Fruit fly (Drosophila melanogaster) whole organism, embryonic: ENCODE results near the gene CG31675.
A peak's percentile ranks its signal among the peaks of the same experiment; 100 is the strongest.

Source experiments
- Abd-B ChIP-seq: fragments of 200-800 bp; sonication (Bioruptor generic); optimal IDR thresholded peaks from 2 replicates; lab custom pipeline; 2018; ENCODE audit warnings: missing biosample characterization, mild to moderate bottlenecking, missing genetic modification characterization, moderate library complexity
- Bgb ChIP-seq: fragments of 200-800 bp; sonication (Bioruptor generic); IDR thresholded peaks from 2 replicates; pipeline ENCODE4 v1.3.6; 2022; ENCODE audit warnings: missing biosample characterization, missing genetic modification characterization; ENCODE audit not compliant: partially characterized antibody
- Blimp-1 ChIP-seq: fragments of 200-800 bp; sonication (Bioruptor generic); optimal IDR thresholded peaks from 3 replicates; lab custom pipeline; 2018; ENCODE audit warnings: missing biosample characterization, missing genetic modification characterization, mild to moderate bottlenecking, moderate library complexity, missing genetic modification reagents
- CG1024 ChIP-seq: fragments of 200-800 bp; sonication (Bioruptor generic); IDR thresholded peaks from 2 replicates; pipeline ENCODE4 v1.3.6; 2022; ENCODE audit warnings: missing biosample characterization, missing genetic modification characterization
- CG10366 ChIP-seq: fragments of 200-800 bp; sonication (Bioruptor generic); IDR thresholded peaks from 2 replicates; pipeline ENCODE4 v1.3.6; 2022; ENCODE audit warnings: missing biosample characterization, missing genetic modification characterization
- CG12071 ChIP-seq: fragments of 200-800 bp; sonication (Bioruptor generic); optimal IDR thresholded peaks from 3 replicates; lab custom pipeline; 2018; ENCODE audit warnings: missing biosample characterization, mild to moderate bottlenecking, missing genetic modification characterization
- CG12659 ChIP-seq: fragments of 200-800 bp; sonication (Bioruptor generic); optimal IDR thresholded peaks from 3 replicates; lab custom pipeline; 2017; ENCODE audit warnings: mild to moderate bottlenecking, missing biosample characterization, missing genetic modification reagents, missing genetic modification characterization
- CG14441 ChIP-seq: fragments of 200-800 bp; sonication (Bioruptor generic); IDR thresholded peaks from 2 replicates; pipeline ENCODE4 v1.3.6; 2022; ENCODE audit warnings: missing biosample characterization, missing genetic modification characterization
- CG15696 ChIP-seq: fragments of 200-800 bp; sonication (Bioruptor generic); optimal IDR thresholded peaks from 2 replicates; lab custom pipeline; 2019; ENCODE audit warnings: missing biosample characterization, mild to moderate bottlenecking, missing genetic modification characterization, moderate library complexity
- CG1603 ChIP-seq: fragments of 200-800 bp; sonication (Bioruptor generic); optimal IDR thresholded peaks from 2 replicates; lab custom pipeline; 2019; ENCODE audit warnings: missing biosample characterization, mild to moderate bottlenecking, missing genetic modification characterization, moderate library complexity
- CG16815 ChIP-seq: fragments of 200-800 bp; sonication (Bioruptor generic); optimal IDR thresholded peaks from 3 replicates; lab custom pipeline; 2017; ENCODE audit warnings: missing biosample characterization, mild to moderate bottlenecking, missing genetic modification characterization
- CG18599 ChIP-seq: fragments of 200-800 bp; sonication (Bioruptor generic); optimal IDR thresholded peaks from 3 replicates; lab custom pipeline; 2017; ENCODE audit warnings: missing biosample characterization, missing genetic modification characterization, mild to moderate bottlenecking, moderate library complexity, missing genetic modification reagents
- CG2129 ChIP-seq: fragments of 200-800 bp; sonication (Bioruptor generic); IDR thresholded peaks from 2 replicates; pipeline ENCODE4 v1.3.6; 2022; ENCODE audit warnings: missing biosample characterization, missing genetic modification characterization; ENCODE audit not compliant: partially characterized antibody
- CG32772 ChIP-seq: fragments of 200-800 bp; sonication (Bioruptor generic); IDR thresholded peaks from 2 replicates; pipeline ENCODE4 v1.3.6; 2022; ENCODE audit warnings: missing biosample characterization, missing genetic modification characterization
- CG4282 ChIP-seq: fragments of 200-800 bp; sonication (Bioruptor generic); optimal IDR thresholded peaks from 2 replicates; lab custom pipeline; 2016; ENCODE audit warnings: missing biosample characterization, missing genetic modification characterization
- CG4328 ChIP-seq: fragments of 200-800 bp; sonication (Bioruptor generic); optimal IDR thresholded peaks from 3 replicates; lab custom pipeline; 2017; ENCODE audit warnings: missing biosample characterization, missing genetic modification reagents, missing genetic modification characterization
- CG43689 ChIP-seq: fragments of 200-800 bp; sonication (Bioruptor generic); IDR thresholded peaks from 2 replicates; pipeline ENCODE4 v1.3.6; 2022; ENCODE audit warnings: missing biosample characterization, missing genetic modification characterization
- CG9727 ChIP-seq: fragments of 200-800 bp; sonication (Bioruptor generic); optimal IDR thresholded peaks from 3 replicates; lab custom pipeline; 2017; ENCODE audit warnings: missing biosample characterization, mild to moderate bottlenecking, missing genetic modification characterization
- CG9797 ChIP-seq: fragments of 200-800 bp; sonication (Bioruptor generic); optimal IDR thresholded peaks from 3 replicates; lab custom pipeline; 2018; ENCODE audit warnings: missing biosample characterization, mild to moderate bottlenecking, missing genetic modification characterization
- CG9932 ChIP-seq: fragments of 200-800 bp; sonication (Bioruptor generic); IDR thresholded peaks from 2 replicates; pipeline ENCODE4 v1.3.6; 2022; ENCODE audit warnings: missing biosample characterization, missing genetic modification characterization
- D19A ChIP-seq: fragments of 200-800 bp; optimal IDR thresholded peaks from 3 replicates; lab custom pipeline; 2019; ENCODE audit warnings: missing biosample characterization, mild to moderate bottlenecking, missing genetic modification characterization, moderate library complexity
- Dbx ChIP-seq: fragments of 200-800 bp; sonication (Bioruptor generic); IDR thresholded peaks from 3 replicates; pipeline ENCODE4 v1.3.6; 2022; ENCODE audit warnings: missing biosample characterization, missing genetic modification characterization
- E2f2 ChIP-seq: fragments of 200-800 bp; sonication (Bioruptor generic); IDR thresholded peaks from 2 replicates; pipeline ENCODE4 v1.3.6; 2022; ENCODE audit warnings: missing biosample characterization, missing genetic modification characterization
- Hr78 ChIP-seq, 2 experiments: fragments of 200-800 bp in 1 of 2; fragments of >200 bp in 1 of 2; sonication (Bioruptor generic) in 1 of 2; optimal IDR thresholded peaks; 2 replicates each; lab custom pipeline; 2017 to 2019; ENCODE audit warnings: missing biosample characterization in 2 of 2, missing genetic modification characterization in 2 of 2, mild to moderate bottlenecking in 1 of 2, moderate library complexity in 1 of 2
- Hsf ChIP-seq: fragments of 200-800 bp; sonication (Bioruptor generic); optimal IDR thresholded peaks from 3 replicates; lab custom pipeline; 2016; ENCODE audit warnings: missing biosample characterization, missing genetic modification characterization
- Lpt ChIP-seq: fragments of >200 bp; optimal IDR thresholded peaks from 2 replicates; lab custom pipeline; 2018; ENCODE audit warnings: missing biosample characterization, missing genetic modification characterization
- Mrtf ChIP-seq: fragments of 200-800 bp; sonication (Bioruptor generic); IDR thresholded peaks from 3 replicates; pipeline ENCODE4 v1.3.6; 2022; ENCODE audit warnings: missing biosample characterization, missing genetic modification characterization
- Myb ChIP-seq: fragments of 200-800 bp; sonication (Bioruptor generic); optimal IDR thresholded peaks from 2 replicates; lab custom pipeline; 2016; ENCODE audit warnings: missing biosample characterization, missing genetic modification characterization
- NFAT ChIP-seq: fragments of 200-800 bp; sonication (Bioruptor generic); IDR thresholded peaks from 2 replicates; pipeline ENCODE4 v1.3.6; 2022; ENCODE audit warnings: missing biosample characterization, missing genetic modification characterization
- NK7.1 ChIP-seq: fragments of 200-800 bp; sonication (Bioruptor generic); optimal IDR thresholded peaks from 3 replicates; lab custom pipeline; 2016; ENCODE audit warnings: missing biosample characterization, missing genetic modification characterization
- Neu2 ChIP-seq: fragments of 200-800 bp; sonication (Bioruptor generic); optimal IDR thresholded peaks from 3 replicates; lab custom pipeline; 2016; ENCODE audit warnings: missing biosample characterization, missing genetic modification characterization, borderline replicate concordance
- Optix ChIP-seq: fragments of 200-800 bp; sonication (Bioruptor generic); IDR thresholded peaks from 3 replicates; pipeline ENCODE4 v1.3.6; 2022; ENCODE audit warnings: missing biosample characterization, missing genetic modification characterization
- Poxn ChIP-seq: fragments of 200-800 bp; sonication (Bioruptor generic); IDR thresholded peaks from 2 replicates; pipeline ENCODE4 v1.3.6; 2022; ENCODE audit warnings: missing biosample characterization, missing genetic modification characterization
- Ptx1 ChIP-seq: fragments of 200-800 bp; sonication (Bioruptor generic); IDR thresholded peaks from 2 replicates; pipeline ENCODE4 v1.3.6; 2022; ENCODE audit warnings: missing biosample characterization, missing genetic modification characterization
- Side ChIP-seq: fragments of 200-800 bp; sonication (Bioruptor generic); optimal IDR thresholded peaks from 2 replicates; lab custom pipeline; 2016; ENCODE audit warnings: missing biosample characterization, missing genetic modification characterization
- Stat92E ChIP-seq, 3 experiments: fragments of >200 bp in 2 of 3; fragments of 200-800 bp in 1 of 3; sonication (Bioruptor generic) in 1 of 3; optimal IDR thresholded peaks; 2 replicates each; lab custom pipeline; 2017 to 2019; ENCODE audit warnings: missing biosample characterization in 3 of 3, missing genetic modification characterization in 3 of 3, mild to moderate bottlenecking in 1 of 3, moderate library complexity in 1 of 3
- bbx ChIP-seq: fragments of 200-800 bp; sonication (Bioruptor generic); IDR thresholded peaks from 2 replicates; pipeline ENCODE4 v1.3.6; 2022; ENCODE audit warnings: missing biosample characterization, missing genetic modification characterization; ENCODE audit not compliant: partially characterized antibody
- cad ChIP-seq: fragments of >200 bp; optimal IDR thresholded peaks from 2 replicates; lab custom pipeline; 2017; ENCODE audit warnings: missing biosample characterization, missing genetic modification characterization
- cg ChIP-seq: fragments of 200-800 bp; sonication (Bioruptor generic); optimal IDR thresholded peaks from 3 replicates; lab custom pipeline; 2019; ENCODE audit warnings: missing biosample characterization, mild to moderate bottlenecking, missing genetic modification characterization, moderate library complexity
- ci ChIP-seq: fragments of 200-800 bp; sonication (Bioruptor generic); IDR thresholded peaks from 3 replicates; pipeline ENCODE4 v1.3.6; 2022; ENCODE audit warnings: missing biosample characterization, missing genetic modification characterization
- fd96Cb ChIP-seq: fragments of 200-800 bp; sonication (Bioruptor generic); optimal IDR thresholded peaks from 2 replicates; lab custom pipeline; 2018; ENCODE audit warnings: missing biosample characterization, mild to moderate bottlenecking, missing genetic modification characterization, moderate library complexity
- gt ChIP-seq: fragments of 200-800 bp; sonication (Bioruptor generic); IDR thresholded peaks from 2 replicates; pipeline ENCODE4 v1.3.6; 2022; ENCODE audit warnings: missing biosample characterization, missing genetic modification characterization
- ham ChIP-seq: fragments of 200-800 bp; sonication (Bioruptor generic); IDR thresholded peaks from 2 replicates; pipeline ENCODE4 v1.3.6; 2022; ENCODE audit warnings: missing biosample characterization, missing genetic modification characterization
- otp ChIP-seq: fragments of 200-800 bp; sonication (Bioruptor generic); IDR thresholded peaks from 3 replicates; pipeline ENCODE4, ENCODE4 v1.3.6; 2022; ENCODE audit warnings: missing biosample characterization, missing genetic modification characterization
- prd ChIP-seq, 3 experiments: fragments of >200 bp in 2 of 3; fragments of 200-800 bp in 1 of 3; sonication (Bioruptor generic) in 1 of 3; optimal IDR thresholded peaks in 2 of 3; IDR thresholded peaks in 1 of 3; 2 replicates in 2 of 3; 3 replicates in 1 of 3; pipeline versions ENCODE4 v1.3.6 to Lab custom; 2017 to 2022; ENCODE audit warnings: missing biosample characterization in 1 of 3, missing genetic modification characterization in 1 of 3
- psq ChIP-seq: fragments of 200-800 bp; sonication (Bioruptor generic); optimal IDR thresholded peaks from 2 replicates; lab custom pipeline; 2017; ENCODE audit warnings: missing biosample characterization, missing genetic modification characterization
- ranshi ChIP-seq: fragments of 200-800 bp; sonication (Bioruptor generic); IDR thresholded peaks from 2 replicates; pipeline ENCODE4 v1.3.6; 2022; ENCODE audit warnings: missing biosample characterization, missing genetic modification characterization
- row ChIP-seq: fragments of 200-800 bp; sonication (Bioruptor generic); IDR thresholded peaks from 3 replicates; pipeline ENCODE4 v1.3.6; 2022; ENCODE audit warnings: missing biosample characterization, missing genetic modification characterization
- slbo ChIP-seq: fragments of 200-800 bp; sonication (Bioruptor generic); IDR thresholded peaks from 2 replicates; pipeline ENCODE4 v1.3.6; 2022; ENCODE audit warnings: missing biosample characterization, missing genetic modification characterization
- sob ChIP-seq: fragments of 200-800 bp; sonication (Bioruptor generic); IDR thresholded peaks from 2 replicates; pipeline ENCODE4 v1.3.6; 2022; ENCODE audit warnings: missing biosample characterization, missing genetic modification characterization

Gene CG31675

dm6 chr2L:20891188-20891587, 23.6 kb downstream of the CG31675 start (continued):
- TF ChIP-seq Neu2 (GFP tag; lab: Kevin White, UChicago) (no peak), CG9727 (GFP tag; lab: Kevin White, UChicago) (no peak), Optix (GFP tag; lab: Robert Waterston, UW) (no peak), ci (GFP tag; lab: Robert Waterston, UW) (peak; percentile 54; the same call in 1 of the 3 replicates), ranshi (GFP tag; lab: Robert Waterston, UW) (0 out of 2 replicates have a peak, but pooled peaks have one; percentile 25), Poxn (GFP tag; lab: Robert Waterston, UW) (no peak), Side (GFP tag; lab: Kevin White, UChicago) (no peak), Blimp-1 (GFP tag; lab: Kevin White, UChicago) (peak; percentile 10), bbx (GFP tag; lab: Robert Waterston, UW) (no peak), Lpt (no peak), CG9932 (GFP tag; lab: Robert Waterston, UW) (peak; percentile 36; the same call in 1 of the 2 replicates), psq (GFP tag; lab: Kevin White, UChicago) (no peak), Bgb (GFP tag; lab: Robert Waterston, UW) (no peak; the same call in 1 of the 2 replicates), prd (optimal IDR thresholded peaks at IDR 0.05; lab: Kevin White, UChicago) (no peak), prd (GFP tag; IDR thresholded peaks at IDR 0.05; lab: Robert Waterston, UW) (peak; percentile 34; the same call in 2 of the 3 replicates), otp (GFP tag; lab: Robert Waterston, UW) (no peak), D19A (tag; lab: Kevin White, UChicago) (peak; percentile 1), CG12071 (GFP tag; lab: Kevin White, UChicago) (no peak), CG4328 (GFP tag; lab: Kevin White, UChicago) (no peak), Hr78 (GFP tag; optimal IDR thresholded peaks at IDR 0.05; lab: Kevin White, UChicago) (no peak), gt (no peak), CG14441 (GFP tag; lab: Robert Waterston, UW) (peak; percentile 53; the same call in 1 of the 2 replicates), CG1603 (no peak), CG43689 (no peak), Dbx (GFP tag; lab: Robert Waterston, UW) (0 out of 3 replicates have a peak, but pooled peaks have one; percentile 8), slbo (GFP tag; lab: Robert Waterston, UW) (peak; percentile 57), cad (GFP tag; lab: Kevin White, UChicago) (no peak), Stat92E (GFP tag; optimal IDR thresholded peaks at IDR 0.05; lab: Kevin White, UChicago) (no peak), Myb (GFP tag; lab: Kevin White, UChicago) (no peak), Abd-B (GFP tag; lab: Kevin White, UChicago) (no peak), sob (GFP tag; lab: Robert Waterston, UW) (peak; percentile 54), CG9797 (GFP tag; lab: Kevin White, UChicago) (no peak), ham (no peak), Mrtf (no peak), CG10366 (GFP tag; lab: Robert Waterston, UW) (no peak), cg (GFP tag; lab: Kevin White, UChicago) (peak; percentile 61), row (GFP tag; lab: Robert Waterston, UW) (peak; percentile 54), CG15696 (no peak), NK7.1 (GFP tag; lab: Kevin White, UChicago) (no peak), fd96Cb (tag; lab: Kevin White, UChicago) (no peak), CG12659 (GFP tag; lab: Kevin White, UChicago) (peak; percentile 8), Ptx1 (GFP tag; lab: Robert Waterston, UW) (no peak), CG18599 (GFP tag; lab: Kevin White, UChicago) (peak; percentile 23), E2f2 (no peak), CG16815 (GFP tag; lab: Kevin White, UChicago) (no peak), CG1024 (peak; percentile 26; the same call in 1 of the 2 replicates), Hsf (GFP tag; lab: Kevin White, UChicago) (no peak), NFAT (no peak), CG2129 (no peak), CG32772 (GFP tag; lab: Robert Waterston, UW) (0 out of 2 replicates have a peak, but pooled peaks have one; percentile 17), CG4282 (GFP tag; lab: Kevin White, UChicago) (no peak)
